Fruit fly (Drosophila melanogaster) whole organism, embryonic: ENCODE results near the gene Tyler.

Source experiments
- CG2120 ChIP-seq: fragments of 200-800 bp; sonication (Bioruptor generic); optimal IDR thresholded peaks from 3 replicates; lab custom pipeline; 2016; ENCODE audit warnings: missing biosample characterization, missing genetic modification characterization
- CG2889 ChIP-seq: fragments of 200-800 bp; sonication (Bioruptor generic); IDR thresholded peaks from 3 replicates; pipeline ENCODE4 v1.3.6; 2022; ENCODE audit warnings: missing biosample characterization, missing genetic modification characterization
- CG7987 ChIP-seq: fragments of 200-800 bp; sonication (Bioruptor generic); optimal IDR thresholded peaks from 2 replicates; lab custom pipeline; 2018; ENCODE audit warnings: missing biosample characterization, mild to moderate bottlenecking, missing genetic modification characterization, moderate library complexity
- CG9876 ChIP-seq: fragments of 200-800 bp; sonication (Bioruptor generic); optimal IDR thresholded peaks from 2 replicates; lab custom pipeline; 2016; ENCODE audit warnings: missing biosample characterization, missing genetic modification characterization
- Hr78 ChIP-seq, 2 experiments: fragments of 200-800 bp in 1 of 2; fragments of >200 bp in 1 of 2; sonication (Bioruptor generic) in 1 of 2; optimal IDR thresholded peaks; 2 replicates each; lab custom pipeline; 2017 to 2019; ENCODE audit warnings: missing biosample characterization in 2 of 2, missing genetic modification characterization in 2 of 2, mild to moderate bottlenecking in 1 of 2, moderate library complexity in 1 of 2
- Jarid2 ChIP-seq: fragments of 200-800 bp; sonication (Bioruptor generic); optimal IDR thresholded peaks from 3 replicates; lab custom pipeline; 2017; ENCODE audit warnings: mild to moderate bottlenecking, missing biosample characterization, missing genetic modification reagents, missing genetic modification characterization
- nau ChIP-seq: fragments of 200-800 bp; sonication (Bioruptor generic); optimal IDR thresholded peaks from 3 replicates; lab custom pipeline; 2017; ENCODE audit warnings: missing biosample characterization, mild to moderate bottlenecking, missing genetic modification characterization, missing genetic modification reagents
- phol ChIP-seq: fragments of 200-800 bp; sonication (Bioruptor generic); optimal IDR thresholded peaks from 3 replicates; lab custom pipeline; 2018; ENCODE audit warnings: missing biosample characterization, mild to moderate bottlenecking, missing genetic modification characterization, moderate library complexity
- sens-2 ChIP-seq: fragments of 200-800 bp; sonication (Bioruptor generic); IDR thresholded peaks from 2 replicates; pipeline ENCODE4 v1.3.6; 2022; ENCODE audit warnings: missing biosample characterization, missing genetic modification characterization

The Tyler gene

DNA sequence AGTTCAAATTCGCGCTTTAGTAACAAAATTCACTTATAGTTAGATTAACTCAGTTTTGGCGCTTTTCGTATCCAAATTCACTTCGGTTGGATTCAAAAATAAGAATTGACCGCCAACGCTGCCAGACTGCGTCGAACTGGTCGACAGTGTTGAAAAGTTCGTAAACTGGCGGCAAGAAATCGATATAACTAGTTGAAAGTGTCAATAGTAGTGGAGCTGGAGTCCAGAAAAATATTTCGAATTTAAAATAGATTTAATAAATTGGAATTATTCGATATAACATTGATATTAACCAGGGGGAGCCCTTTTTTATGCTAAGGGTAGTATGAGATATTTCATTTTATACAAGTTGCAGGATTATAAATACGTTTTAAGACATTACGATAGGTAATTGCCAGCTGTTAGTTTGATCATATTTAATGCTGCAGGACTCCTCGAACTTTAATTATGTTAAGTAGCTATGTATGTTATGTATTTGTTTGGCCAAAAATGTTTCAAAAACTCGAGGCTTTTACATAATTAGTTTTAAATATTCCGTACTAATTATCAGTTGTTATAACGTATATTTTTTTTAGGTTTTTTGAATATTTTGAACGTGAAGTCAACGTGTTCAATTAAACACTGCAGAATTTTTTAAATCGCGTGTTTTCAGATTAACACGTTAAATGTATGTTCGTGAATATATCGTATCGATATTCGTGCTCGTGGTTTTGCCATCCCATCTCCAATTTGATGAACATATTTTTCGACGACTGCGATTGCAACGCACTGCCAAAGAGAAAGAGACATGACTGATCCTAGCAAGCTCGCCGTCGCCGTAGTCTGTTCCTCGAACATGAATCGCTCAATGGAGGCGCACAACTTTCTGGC is 52.8 kb downstream of the Tyler start, which contains the start of the genes CG14223 and Ssu72 (continued):
- TF ChIP-seq phol (tag; lab: Kevin White, UChicago): no peak
- TF ChIP-seq sens-2 (GFP tag; lab: Robert Waterston, UW): no peak
- TF ChIP-seq CG7987: no peak
- TF ChIP-seq CG2120 (GFP tag; lab: Kevin White, UChicago): no peak
- TF ChIP-seq Hr78 (GFP tag; optimal IDR thresholded peaks at IDR 0.05; lab: Kevin White, UChicago): no peak
- TF ChIP-seq nau (GFP tag; lab: Kevin White, UChicago): no peak
- no peak for TF ChIP-seq CG9876 (GFP tag; lab: Kevin White, UChicago)
- no peak for TF ChIP-seq Jarid2 (GFP tag; lab: Kevin White, UChicago)
- TF ChIP-seq CG2889 (GFP tag; lab: Robert Waterston, UW): no peak
- TF ChIP-seq, all 482 proteins: peak for 70
